Fruit fly (Drosophila melanogaster): ENCODE measurements around the gene CG14204.

DNA sequence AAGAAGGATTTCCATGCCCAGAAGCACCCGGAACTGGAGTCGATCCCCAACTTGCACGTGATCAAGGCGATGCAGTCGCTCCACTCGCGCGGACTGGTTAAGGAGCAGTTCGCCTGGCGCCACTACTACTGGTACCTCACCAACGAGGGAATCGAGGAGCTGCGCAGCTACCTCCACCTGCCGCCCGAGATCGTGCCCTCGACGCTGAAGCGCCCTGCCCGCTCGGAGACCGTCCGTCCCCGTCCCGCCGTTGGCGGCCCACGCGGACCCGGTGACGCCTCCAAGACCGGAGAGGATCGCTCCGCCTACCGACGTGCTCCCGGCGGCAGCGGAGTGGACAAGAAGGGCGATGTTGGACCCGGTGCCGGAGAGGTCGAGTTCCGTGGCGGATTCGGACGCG lies 15.1 kb downstream of the CG14204 start:
- TF ChIP-seq CG8388 (GFP tag; optimal IDR thresholded peaks at IDR 0.05) (no peak), CG9437 (GFP tag; optimal IDR thresholded peaks at IDR 0.05) (no peak), z (GFP tag; IDR thresholded peaks at IDR 0.05) (no peak), corto (GFP tag; optimal IDR thresholded peaks at IDR 0.05) (no peak), CG14441 (GFP tag; IDR thresholded peaks at IDR 0.05) (no peak), ap (GFP tag; IDR thresholded peaks at IDR 0.05) (no peak), yki (optimal IDR thresholded peaks at IDR 0.05) (no peak), CG7271 (tag; optimal IDR thresholded peaks at IDR 0.05) (no peak), Hr78 (GFP tag; optimal IDR thresholded peaks at IDR 0.05) (no peak), NfI (GFP tag; optimal IDR thresholded peaks at IDR 0.05) (no peak), Oli (tag; optimal IDR thresholded peaks at IDR 0.05) (no peak), CG2199 (GFP tag; IDR thresholded peaks at IDR 0.05) (no peak)
